Worm (Caenorhabditis elegans) whole organism, L4 larva: ENCODE data around the gene str-84.

Source experiments
- F49E8.2 ChIP-seq: sonication (generic microtip); optimal IDR thresholded peaks from 2 replicates; lab custom pipeline; 2016; ENCODE audit warnings: missing compliant biosample characterization, mild to moderate bottlenecking, missing genetic modification characterization, borderline replicate concordance
- Y5F2A.4 ChIP-seq: fragments of 200-800 bp; sonication (Bioruptor generic); optimal IDR thresholded peaks from 2 replicates; lab custom pipeline; 2018; ENCODE audit warnings: mild to moderate bottlenecking, missing genetic modification characterization, missing compliant biosample characterization
- Y75B8A.6 ChIP-seq: fragments of 200-800 bp; sonication (Bioruptor generic); IDR thresholded peaks from 2 replicates; pipeline ENCODE4 v1.3.6; 2022; ENCODE audit warnings: missing genetic modification reagents, missing genetic modification characterization, missing compliant biosample characterization
- ZK337.2 ChIP-seq: fragments of 200-800 bp; sonication (Bioruptor generic); IDR thresholded peaks from 2 replicates; pipeline ENCODE4 v1.3.6; 2022; ENCODE audit warnings: missing genetic modification reagents, missing genetic modification characterization, missing compliant biosample characterization
- ZK546.5 ChIP-seq, 2 experiments: sonication (generic microtip); optimal IDR thresholded peaks; 2 replicates each; lab custom pipeline; 2017; ENCODE audit warnings: missing biosample characterization in 2 of 2, missing genetic modification characterization in 2 of 2
- aha-1 ChIP-seq: fragments of 150-350 bp; peaks from one replicate; lab custom pipeline; 2014; ENCODE audit warnings: missing biosample characterization, missing genetic modification characterization
- aly-2 ChIP-seq: sonication (generic microtip); optimal IDR thresholded peaks from 2 replicates; lab custom pipeline; 2018; ENCODE audit warnings: missing biosample characterization, missing genetic modification characterization
- ama-1 ChIP-seq: fragments of 150-350 bp; optimal IDR thresholded peaks from 2 replicates; lab custom pipeline; 2014; ENCODE audit warnings: inconsistent platforms, mixed read lengths
- attf-4 ChIP-seq: sonication (generic microtip); optimal IDR thresholded peaks from 3 replicates; lab custom pipeline; 2017; ENCODE audit warnings: missing biosample characterization, missing genetic modification characterization
- ceh-62 ChIP-seq: sonication (generic microtip); optimal IDR thresholded peaks from 2 replicates; lab custom pipeline; 2017; ENCODE audit warnings: missing biosample characterization, missing genetic modification characterization
- ceh-82 ChIP-seq: sonication (generic microtip); optimal IDR thresholded peaks from 2 replicates; lab custom pipeline; 2017; ENCODE audit warnings: missing biosample characterization, missing genetic modification characterization
- daf-12 ChIP-seq: fragments of 150-350 bp; optimal IDR thresholded peaks from 2 replicates; lab custom pipeline; 2014; ENCODE audit warnings: missing biosample characterization, missing genetic modification reagents, missing genetic modification characterization
- daf-16 ChIP-seq, 3 experiments: sonication (generic microtip); optimal IDR thresholded peaks; 2 replicates each; lab custom pipeline; 2016 to 2017; ENCODE audit warnings: missing genetic modification characterization in 3 of 3, missing genetic modification reagents in 3 of 3, mild to moderate bottlenecking in 2 of 3, missing compliant biosample characterization in 2 of 3, missing biosample characterization in 1 of 3, moderate library complexity in 1 of 3
- daf-19 ChIP-seq: fragments of 200-800 bp; sonication (Bioruptor generic); conservative IDR thresholded peaks from 2 replicates; pipeline ENCODE4 v1.3.6; 2022; ENCODE audit warnings: missing genetic modification characterization, missing compliant biosample characterization
- dmd-6 ChIP-seq: fragments of 200-800 bp; sonication (Bioruptor generic); IDR thresholded peaks from 2 replicates; pipeline ENCODE4 v1.3.6; 2022; ENCODE audit warnings: missing genetic modification reagents, missing genetic modification characterization, missing compliant biosample characterization
- dmd-9 ChIP-seq: fragments of 200-800 bp; sonication (Bioruptor generic); IDR thresholded peaks from 2 replicates; pipeline ENCODE4 v1.3.6; 2022; ENCODE audit warnings: missing genetic modification reagents, missing genetic modification characterization, missing compliant biosample characterization
- dpl-1 ChIP-seq: fragments of 150-350 bp; optimal IDR thresholded peaks from 2 replicates; lab custom pipeline; 2014; ENCODE audit warnings: missing biosample characterization, missing genetic modification reagents, missing genetic modification characterization
- dve-1 ChIP-seq: sonication (generic microtip); optimal IDR thresholded peaks from 2 replicates; lab custom pipeline; 2017; ENCODE audit warnings: antibody characterized with exemption, mild to moderate bottlenecking, missing genetic modification characterization, missing compliant biosample characterization; ENCODE audit not compliant: insufficient read depth
- egl-27 ChIP-seq: sonication (generic microtip); optimal IDR thresholded peaks from 3 replicates; lab custom pipeline; 2017; ENCODE audit warnings: missing biosample characterization, missing genetic modification reagents, missing genetic modification characterization
- fkh-10 ChIP-seq: fragments of 150-350 bp; optimal IDR thresholded peaks from 2 replicates; lab custom pipeline; 2014; ENCODE audit warnings: missing biosample characterization, missing genetic modification reagents, missing genetic modification characterization
- hif-1 ChIP-seq, 2 experiments: sonication (generic microtip); optimal IDR thresholded peaks; 2 replicates each; lab custom pipeline; 2016 to 2017; ENCODE audit warnings: missing compliant biosample characterization in 2 of 2, missing genetic modification characterization in 2 of 2, missing genetic modification reagents in 2 of 2, missing genotype in 2 of 2, mild to moderate bottlenecking in 1 of 2
- hlh-30 ChIP-seq: sonication (generic microtip); optimal IDR thresholded peaks from 2 replicates; lab custom pipeline; 2017; ENCODE audit warnings: antibody characterized with exemption, mild to moderate bottlenecking, missing genetic modification characterization, missing compliant biosample characterization; ENCODE audit not compliant: insufficient read depth
- jun-1 ChIP-seq: fragments of 150-350 bp; optimal IDR thresholded peaks from 2 replicates; lab custom pipeline; 2014; ENCODE audit warnings: missing biosample characterization, missing genetic modification reagents, missing genetic modification characterization
- madf-9 ChIP-seq: fragments of 200-800 bp; sonication (Bioruptor generic); conservative IDR thresholded peaks from 2 replicates; pipeline ENCODE4 v1.3.6; 2022; ENCODE audit warnings: missing genetic modification reagents, missing genetic modification characterization, missing compliant biosample characterization
- mdl-1 ChIP-seq, 2 experiments: fragments of 150-350 bp in 1 of 2; sonication (generic microtip) in 1 of 2; optimal IDR thresholded peaks; 2 replicates each; lab custom pipeline; 2014 to 2017; ENCODE audit warnings: missing biosample characterization in 2 of 2, missing genetic modification characterization in 2 of 2
- mdt-29 ChIP-seq: fragments of 200-800 bp; sonication (Bioruptor generic); IDR thresholded peaks from 2 replicates; pipeline ENCODE4 v1.3.6; 2022; ENCODE audit warnings: missing genetic modification reagents, missing genetic modification characterization, missing compliant biosample characterization
- mep-1 ChIP-seq: fragments of 150-350 bp; sonication (generic microtip); optimal IDR thresholded peaks from 3 replicates; lab custom pipeline; 2014; ENCODE audit warnings: missing biosample characterization, missing genetic modification characterization
- mes-2 ChIP-seq: sonication (generic microtip); optimal IDR thresholded peaks from 2 replicates; lab custom pipeline; 2016; ENCODE audit warnings: missing genotype, mild to moderate bottlenecking, missing genetic modification characterization, missing compliant biosample characterization; ENCODE audit not compliant: poor library complexity, severe bottlenecking
- mxl-2 ChIP-seq: fragments of 200-800 bp; sonication (Bioruptor generic); conservative IDR thresholded peaks from 2 replicates; pipeline ENCODE4 v1.3.6; 2022; ENCODE audit warnings: missing genetic modification reagents, missing genetic modification characterization, missing compliant biosample characterization
- mxl-3 ChIP-seq: fragments of 200-800 bp; sonication (Bioruptor generic); optimal IDR thresholded peaks from 2 replicates; lab custom pipeline; 2018; ENCODE audit warnings: mild to moderate bottlenecking, missing genetic modification characterization, missing compliant biosample characterization
- nhr-11 ChIP-seq: fragments of 150-350 bp; optimal IDR thresholded peaks from 2 replicates; lab custom pipeline; 2014; ENCODE audit warnings: missing biosample characterization, missing genetic modification characterization
- nhr-111 ChIP-seq: fragments of 200-800 bp; sonication (Bioruptor generic); optimal IDR thresholded peaks from 2 replicates; lab custom pipeline; 2018; ENCODE audit warnings: mild to moderate bottlenecking, missing genetic modification characterization, missing compliant biosample characterization
- nhr-28 ChIP-seq: fragments of 150-350 bp; optimal IDR thresholded peaks from 2 replicates; lab custom pipeline; 2014; ENCODE audit warnings: missing biosample characterization, missing genetic modification characterization
- nhr-48 ChIP-seq: sonication (generic microtip); optimal IDR thresholded peaks from 2 replicates; lab custom pipeline; 2016; ENCODE audit warnings: mild to moderate bottlenecking, missing genetic modification characterization, missing compliant biosample characterization
- pha-4 ChIP-seq, 2 experiments: fragments of 150-350 bp in 1 of 2; fragments of 200-800 bp in 1 of 2; sonication (Bioruptor generic) in 1 of 2; IDR thresholded peaks in 1 of 2; optimal IDR thresholded peaks in 1 of 2; 2 replicates each; pipeline versions ENCODE4 v1.3.6 to Lab custom; 2014 to 2022; ENCODE audit warnings: missing genetic modification characterization in 2 of 2, missing genetic modification reagents in 2 of 2, missing biosample characterization in 1 of 2, missing compliant biosample characterization in 1 of 2
- pqm-1 ChIP-seq: sonication (generic microtip); optimal IDR thresholded peaks from 2 replicates; lab custom pipeline; 2017; ENCODE audit warnings: missing biosample characterization, missing genetic modification characterization
- set-16 ChIP-seq: fragments of 200-800 bp; sonication (Bioruptor generic); IDR thresholded peaks from 2 replicates; pipeline ENCODE4 v1.3.6; 2022; ENCODE audit warnings: missing genetic modification reagents, missing genetic modification characterization, missing compliant biosample characterization
- snpc-1.2 ChIP-seq: fragments of 200-800 bp; sonication (Bioruptor generic); IDR thresholded peaks from 2 replicates; pipeline ENCODE4 v1.3.6; 2022; ENCODE audit warnings: missing genetic modification reagents, missing genetic modification characterization, missing compliant biosample characterization
- snpc-4 ChIP-seq: fragments of 150-350 bp; optimal IDR thresholded peaks from 2 replicates; lab custom pipeline; 2014; ENCODE audit warnings: missing biosample characterization, missing genetic modification characterization
- tra-1 ChIP-seq: fragments of 200-800 bp; sonication (Bioruptor generic); IDR thresholded peaks from 2 replicates; pipeline ENCODE4 v1.3.6; 2022; ENCODE audit warnings: missing genetic modification reagents, missing genetic modification characterization, missing compliant biosample characterization
- unc-130 ChIP-seq: sonication (generic microtip); optimal IDR thresholded peaks from 2 replicates; lab custom pipeline; 2016; ENCODE audit warnings: missing genetic modification reagents, missing genetic modification characterization, missing compliant biosample characterization
- unc-62 ChIP-seq, 3 experiments: fragments of 150-350 bp in 1 of 3; sonication (generic microtip); optimal IDR thresholded peaks in 2 of 3; peaks in 1 of 3; 1 replicate in 1 of 3; 2 replicates in 2 of 3; lab custom pipeline; 2014 to 2017; ENCODE audit warnings: missing biosample characterization in 3 of 3, missing genetic modification characterization in 3 of 3, missing genetic modification reagents in 3 of 3, missing genotype in 1 of 3
- zag-1 ChIP-seq: fragments of 150-350 bp; optimal IDR thresholded peaks from 2 replicates; lab custom pipeline; 2014; ENCODE audit warnings: missing biosample characterization, missing genetic modification characterization
- zip-11 ChIP-seq: fragments of 200-800 bp; sonication (Bioruptor generic); IDR thresholded peaks from 2 replicates; pipeline ENCODE4 v1.3.6; 2022; ENCODE audit warnings: missing genetic modification characterization, missing compliant biosample characterization
- ztf-7 ChIP-seq: fragments of 150-350 bp; optimal IDR thresholded peaks from 2 replicates; lab custom pipeline; 2014; ENCODE audit warnings: missing biosample characterization, missing genetic modification characterization

The str-84 gene

ce11 chrV:8937476-8938249 is 43.1 kb downstream of the str-84 start:
- TF ChIP-seq dve-1 (tag; lab: Kevin White, UChicago) (no peak), unc-130 (GFP tag; lab: Kevin White, UChicago) (no peak), tra-1 (no peak), mdt-29 (GFP tag; lab: Robert Waterston, UW) (no peak), madf-9 (GFP tag; lab: Robert Waterston, UW) (no peak), daf-12 (tag; lab: Kevin White, UChicago) (no peak), fkh-10 (GFP tag; lab: Kevin White, UChicago) (no peak), zip-11 (no peak), hif-1 (tag; optimal IDR thresholded peaks at IDR 0.05; lab: Kevin White, UChicago) (no peak), snpc-1.2 (GFP tag; lab: Robert Waterston, UW) (0 out of 2 replicates have a peak, but pooled peaks have one; percentile 16), pha-4 (GFP tag; IDR thresholded peaks at IDR 0.05; lab: Robert Waterston, UW) (0 out of 2 replicates have a peak, but pooled peaks have one; percentile 25), pha-4 (tag; optimal IDR thresholded peaks at IDR 0.05; lab: Kevin White, UChicago) (no peak), dmd-9 (GFP tag; lab: Robert Waterston, UW) (no peak), ZK337.2 (GFP tag; lab: Robert Waterston, UW) (no peak), ama-1 (lab: Kevin White, UChicago) (no peak), nhr-11 (tag; lab: Kevin White, UChicago) (no peak), aly-2 (no peak), set-16 (GFP tag; lab: Robert Waterston, UW) (no peak), dpl-1 (GFP tag; lab: Kevin White, UChicago) (no peak), egl-27 (tag; lab: Kevin White, UChicago) (no peak), aha-1 (tag; lab: Kevin White, UChicago) (peak; percentile 24), F49E8.2 (tag; lab: Kevin White, UChicago) (no peak), mxl-2 (GFP tag; lab: Robert Waterston, UW) (no peak)
- TF ChIP-seq, all 104 proteins: peak for 3

ce11 chrV:8936791-8937475 is 43.8 kb downstream of the str-84 start:
- TF ChIP-seq zag-1 (tag; lab: Kevin White, UChicago) (no peak), ceh-62 (tag; lab: Kevin White, UChicago) (no peak), attf-4 (tag; lab: Kevin White, UChicago) (no peak), aha-1 (tag; lab: Kevin White, UChicago) (no peak), nhr-111 (GFP tag; lab: Kevin White, UChicago) (no peak), Y75B8A.6 (GFP tag; lab: Robert Waterston, UW) (no peak), mdl-1 (tag; optimal IDR thresholded peaks at IDR 0.05; lab: Kevin White, UChicago) (peak in 1 of 2 experiments; percentile 16), dpl-1 (GFP tag; lab: Kevin White, UChicago) (no peak), ztf-7 (tag; lab: Kevin White, UChicago) (no peak), unc-62 (GFP tag; optimal IDR thresholded peaks at IDR 0.05 in 1 of 2; lab: Kevin White, UChicago) (peak in 1 of 2 experiments; percentile 96), unc-62 (tag; optimal IDR thresholded peaks at IDR 0.05; lab: Kevin White, UChicago) (no peak), hlh-30 (peak; percentile 22), nhr-48 (no peak), pqm-1 (tag; lab: Kevin White, UChicago) (peak; percentile 81), mes-2 (no peak), hif-1 (tag; optimal IDR thresholded peaks at IDR 0.05; lab: Kevin White, UChicago) (no peak), mep-1 (tag; lab: Kevin White, UChicago) (peak; percentile 6), snpc-4 (tag; lab: Kevin White, UChicago) (no peak), dmd-6 (peak; percentile 8; the same call in 1 of the 2 replicates), daf-19 (GFP tag; lab: Robert Waterston, UW) (no peak), F49E8.2 (tag; lab: Kevin White, UChicago) (no peak), mxl-3 (peak; percentile 23), daf-12 (tag; lab: Kevin White, UChicago) (no peak), jun-1 (tag; lab: Kevin White, UChicago) (no peak), ceh-82 (tag; lab: Kevin White, UChicago) (no peak), daf-16 (GFP tag; optimal IDR thresholded peaks at IDR 0.05; lab: Kevin White, UChicago) (peak in 1 of 2 experiments; percentile 83), daf-16 (tag; optimal IDR thresholded peaks at IDR 0.05; lab: Kevin White, UChicago) (peak; percentile 24), nhr-11 (tag; lab: Kevin White, UChicago) (peak; percentile 33), nhr-28 (tag; lab: Kevin White, UChicago) (peak; percentile 10), ZK546.5 (tag; optimal IDR thresholded peaks at IDR 0.05; lab: Kevin White, UChicago) (no peak), Y5F2A.4 (GFP tag; lab: Kevin White, UChicago) (no peak)
